Worm (Caenorhabditis elegans): ENCODE results near the gene rgs-6.
A peak's percentile ranks its signal among the peaks of the same experiment; 100 is the strongest.

Gene rgs-6

ce11 chrX:5710637-5711036 is 22.9 kb downstream of the rgs-6 start, which contains the start of gene cat-1:
cat-1 (minus strand) TSS chrX:5710737.
- TF ChIP-seq ZK546.5 (tag; optimal IDR thresholded peaks at IDR 0.05) = no peak
- no peak for TF ChIP-seq tbx-2 (tag; optimal IDR thresholded peaks at IDR 0.05)
- no peak for TF ChIP-seq nhr-23 (tag; optimal IDR thresholded peaks at IDR 0.05)
- TF ChIP-seq nhr-25 (tag; optimal IDR thresholded peaks at IDR 0.05) = no peak
- no peak for TF ChIP-seq ceh-9 (tag; optimal IDR thresholded peaks at IDR 0.05)
- no peak for TF ChIP-seq fkh-10 (GFP tag; optimal IDR thresholded peaks at IDR 0.05)
- no peak for TF ChIP-seq nhr-237 (tag; optimal IDR thresholded peaks at IDR 0.05)
- no peak for TF ChIP-seq lin-15B (tag; optimal IDR thresholded peaks at IDR 0.05)
- TF ChIP-seq jun-1 (tag; optimal IDR thresholded peaks at IDR 0.05) = no peak
- no peak for TF ChIP-seq nhr-77 (tag; optimal IDR thresholded peaks at IDR 0.05)
- TF ChIP-seq mml-1 (tag; optimal IDR thresholded peaks at IDR 0.05) = no peak
- no peak for TF ChIP-seq nfya-1 (tag; optimal IDR thresholded peaks at IDR 0.05; ENCODE audit: insufficient read depth)
- TF ChIP-seq lin-39 (tag; optimal IDR thresholded peaks at IDR 0.05) = no peak
- TF ChIP-seq R02D3.7 (tag; optimal IDR thresholded peaks at IDR 0.05) = no peak
- TF ChIP-seq elt-1 (tag; optimal IDR thresholded peaks at IDR 0.05) = no peak

- TF ChIP-seq elt-2 (tag; optimal IDR thresholded peaks at IDR 0.05) = peak; percentile 3
- TF ChIP-seq nfya-1 (tag; optimal IDR thresholded peaks at IDR 0.05; ENCODE audit: insufficient read depth) = no peak
Measured at ce11 chrX:5709205-5709604, 24.4 kb downstream of the rgs-6 start.

ce11 chrX:5707809-5708208 is 25.8 kb downstream of the rgs-6 start:
- TF ChIP-seq egl-5 (tag; optimal IDR thresholded peaks at IDR 0.05) = no peak
- peak; percentile 29 for TF ChIP-seq nfya-1 (tag; optimal IDR thresholded peaks at IDR 0.05; ENCODE audit: insufficient read depth)
- TF ChIP-seq egl-27 (tag; optimal IDR thresholded peaks at IDR 0.05) = peak; percentile 54
- peak; percentile 71 for TF ChIP-seq nhr-43 (tag; optimal IDR thresholded peaks at IDR 0.05; ENCODE audit: poor library complexity, severe bottlenecking)
- TF ChIP-seq ama-1 (optimal IDR thresholded peaks at IDR 0.05) = no peak
- no peak for TF ChIP-seq unc-62 (GFP tag; optimal IDR thresholded peaks at IDR 0.05)
- TF ChIP-seq nhr-76 (tag; optimal IDR thresholded peaks at IDR 0.05) = no peak
- TF ChIP-seq fkh-10 (GFP tag; optimal IDR thresholded peaks at IDR 0.05) = no peak
- no peak for TF ChIP-seq unc-39 (tag; optimal IDR thresholded peaks at IDR 0.05)
- no peak for TF ChIP-seq ztf-4 (tag; optimal IDR thresholded peaks at IDR 0.05)
- no peak for TF ChIP-seq ceh-9 (tag; optimal IDR thresholded peaks at IDR 0.05)
- TF ChIP-seq aly-2 (tag; optimal IDR thresholded peaks at IDR 0.05) = no peak
- peak; percentile 39 for TF ChIP-seq lsy-12 (tag; optimal IDR thresholded peaks at IDR 0.05)
- no peak for TF ChIP-seq nhr-25 (tag; optimal IDR thresholded peaks at IDR 0.05)
- TF ChIP-seq sea-2 (GFP tag; optimal IDR thresholded peaks at IDR 0.05) = peak; percentile 37
- no peak for TF ChIP-seq R02D3.7 (tag; optimal IDR thresholded peaks at IDR 0.05)
- peak; percentile 41 for TF ChIP-seq ceh-82 (tag; optimal IDR thresholded peaks at IDR 0.05)
- TF ChIP-seq tbx-2 (tag; optimal IDR thresholded peaks at IDR 0.05) = peak; percentile 48
- no peak for TF ChIP-seq fos-1 (tag; optimal IDR thresholded peaks at IDR 0.05)
- no peak for TF ChIP-seq nhr-77 (tag; optimal IDR thresholded peaks at IDR 0.05)
- peak; percentile 79 for TF ChIP-seq hmg-11 (tag; optimal IDR thresholded peaks at IDR 0.05)
- no peak for TF ChIP-seq lin-39 (tag; optimal IDR thresholded peaks at IDR 0.05)
- TF ChIP-seq zag-1 (tag; optimal IDR thresholded peaks at IDR 0.05) = no peak
- no peak for TF ChIP-seq ztf-11 (tag; optimal IDR thresholded peaks at IDR 0.05)
- TF ChIP-seq nhr-23 (tag; optimal IDR thresholded peaks at IDR 0.05) = no peak
- TF ChIP-seq ceh-28 (tag; optimal IDR thresholded peaks at IDR 0.05) = no peak
- TF ChIP-seq mml-1 (tag; optimal IDR thresholded peaks at IDR 0.05) = no peak
- TF ChIP-seq nhr-11 (tag; optimal IDR thresholded peaks at IDR 0.05) = no peak
- no peak for TF ChIP-seq snpc-4 (tag; optimal IDR thresholded peaks at IDR 0.05)
- no peak for TF ChIP-seq nhr-237 (tag; optimal IDR thresholded peaks at IDR 0.05)
- TF ChIP-seq fkh-2 (tag; optimal IDR thresholded peaks at IDR 0.05) = no peak
- peak; percentile 30 for TF ChIP-seq pha-4 (tag; optimal IDR thresholded peaks at IDR 0.05)
- no peak for TF ChIP-seq nhr-67 (tag; optimal IDR thresholded peaks at IDR 0.05)
- TF ChIP-seq lin-15B (tag; optimal IDR thresholded peaks at IDR 0.05) = no peak
- no peak for TF ChIP-seq skn-1 (tag; optimal IDR thresholded peaks at IDR 0.05)
- TF ChIP-seq elt-2 (tag; optimal IDR thresholded peaks at IDR 0.05) = peak; percentile 10
- no peak for TF ChIP-seq ZK546.5 (tag; optimal IDR thresholded peaks at IDR 0.05)
- TF ChIP-seq elt-1 (tag; optimal IDR thresholded peaks at IDR 0.05) = no peak
